Fruit fly (Drosophila melanogaster) whole organism, embryonic: ENCODE measurements around the gene alpha-Man-IIb.

Experiments
- Awh ChIP-seq: fragments of 200-800 bp; sonication (Bioruptor generic); IDR thresholded peaks from 2 replicates; pipeline ENCODE4, ENCODE4 v1.3.6; 2022; ENCODE audit warnings: missing biosample characterization, missing genetic modification characterization
- BEAF-32 ChIP-seq: fragments of 200-800 bp; sonication (Bioruptor generic); optimal IDR thresholded peaks from 3 replicates; lab custom pipeline; 2017; ENCODE audit warnings: missing biosample characterization, missing genetic modification characterization, mild to moderate bottlenecking, moderate library complexity, missing genetic modification reagents
- CG11247 ChIP-seq: fragments of 200-800 bp; sonication (Bioruptor generic); IDR thresholded peaks from 2 replicates; pipeline ENCODE4 v1.3.6; 2022; ENCODE audit warnings: missing biosample characterization, missing genetic modification characterization
- CG11398 ChIP-seq: fragments of 200-800 bp; sonication (Bioruptor generic); optimal IDR thresholded peaks from 2 replicates; lab custom pipeline; 2016; ENCODE audit warnings: missing biosample characterization, missing genetic modification characterization
- CG11560 ChIP-seq: fragments of 200-800 bp; sonication (Bioruptor generic); IDR thresholded peaks from 3 replicates; pipeline ENCODE4 v1.3.6; 2022; ENCODE audit warnings: missing biosample characterization, missing genetic modification characterization
- CG1233 ChIP-seq: fragments of 200-800 bp; sonication (Bioruptor generic); optimal IDR thresholded peaks from 4 replicates; lab custom pipeline; 2018; ENCODE audit warnings: missing biosample characterization, mild to moderate bottlenecking, missing genetic modification characterization
- CG13123 ChIP-seq: fragments of 200-800 bp; sonication (Bioruptor generic); optimal IDR thresholded peaks from 2 replicates; lab custom pipeline; 2016; ENCODE audit warnings: missing biosample characterization, missing genetic modification characterization
- CG13624 ChIP-seq: fragments of 200-800 bp; sonication (Bioruptor generic); optimal IDR thresholded peaks from 2 replicates; lab custom pipeline; 2016; ENCODE audit warnings: missing biosample characterization, missing genetic modification characterization
- CG13775 ChIP-seq: fragments of 200-800 bp; sonication (Bioruptor generic); optimal IDR thresholded peaks from 3 replicates; lab custom pipeline; 2017; ENCODE audit warnings: missing biosample characterization, mild to moderate bottlenecking, missing genetic modification characterization
- CG17361 ChIP-seq: fragments of 200-800 bp; sonication (Bioruptor generic); IDR thresholded peaks from 3 replicates; pipeline ENCODE4 v1.3.6; 2022; ENCODE audit warnings: missing biosample characterization, missing genetic modification characterization
- CG17912 ChIP-seq: fragments of 200-800 bp; sonication (Bioruptor generic); optimal IDR thresholded peaks from 2 replicates; lab custom pipeline; 2018; ENCODE audit warnings: missing biosample characterization, mild to moderate bottlenecking, missing genetic modification characterization
- CG3065 ChIP-seq: fragments of 200-800 bp; sonication (Bioruptor generic); optimal IDR thresholded peaks from 2 replicates; lab custom pipeline; 2016; ENCODE audit warnings: missing biosample characterization, missing genetic modification characterization
- CG32532 ChIP-seq: fragments of 200-800 bp; sonication (Bioruptor generic); IDR thresholded peaks from 2 replicates; pipeline ENCODE4 v1.3.6; 2022; ENCODE audit warnings: missing biosample characterization, missing genetic modification characterization
- CG32767 ChIP-seq: fragments of 200-800 bp; sonication (Bioruptor generic); IDR thresholded peaks from 2 replicates; pipeline ENCODE4 v1.3.6; 2022; ENCODE audit warnings: missing biosample characterization, missing genetic modification characterization
- CG3847 ChIP-seq: fragments of 200-800 bp; sonication (Bioruptor generic); IDR thresholded peaks from 2 replicates; pipeline ENCODE4 v1.3.6; 2022; ENCODE audit warnings: missing biosample characterization, missing genetic modification characterization
- CG3995 ChIP-seq: fragments of 200-800 bp; sonication (Bioruptor generic); optimal IDR thresholded peaks from 3 replicates; lab custom pipeline; 2016; ENCODE audit warnings: missing biosample characterization, missing genetic modification characterization
- CG4328 ChIP-seq: fragments of 200-800 bp; sonication (Bioruptor generic); optimal IDR thresholded peaks from 3 replicates; lab custom pipeline; 2017; ENCODE audit warnings: missing biosample characterization, missing genetic modification reagents, missing genetic modification characterization
- CG4820 ChIP-seq: fragments of 200-800 bp; sonication (Bioruptor generic); optimal IDR thresholded peaks from 3 replicates; lab custom pipeline; 2016; ENCODE audit warnings: missing biosample characterization, missing genetic modification characterization
- CG6689 ChIP-seq: fragments of 200-800 bp; sonication (Bioruptor generic); IDR thresholded peaks from 2 replicates; pipeline ENCODE4 v1.3.6; 2022; ENCODE audit warnings: missing biosample characterization, missing genetic modification characterization
- CG8765 ChIP-seq: fragments of 200-800 bp; sonication (Bioruptor generic); IDR thresholded peaks from 2 replicates; pipeline ENCODE4 v1.3.6; 2022; ENCODE audit warnings: missing biosample characterization, missing genetic modification characterization
- CG9215 ChIP-seq: fragments of 200-800 bp; sonication (Bioruptor generic); IDR thresholded peaks from 2 replicates; pipeline ENCODE4 v1.3.6; 2022; ENCODE audit warnings: missing biosample characterization, missing genetic modification characterization
- CTCF ChIP-seq: fragments of 200-800 bp; sonication (Bioruptor generic); optimal IDR thresholded peaks from 2 replicates; lab custom pipeline; 2017; ENCODE audit warnings: missing biosample characterization, mild to moderate bottlenecking, missing genetic modification characterization, moderate library complexity
- E2f1 ChIP-seq: fragments of 200-800 bp; sonication (Bioruptor generic); IDR thresholded peaks from 2 replicates; pipeline ENCODE4 v1.3.6; 2022; ENCODE audit warnings: missing biosample characterization, missing genetic modification characterization
- Eip74EF ChIP-seq, 2 experiments: fragments of 200-800 bp in 1 of 2; fragments of >200 bp in 1 of 2; sonication (Bioruptor generic) in 1 of 2; optimal IDR thresholded peaks; 2 replicates each; lab custom pipeline; 2017 to 2019; ENCODE audit warnings: missing biosample characterization in 2 of 2, missing genetic modification characterization in 2 of 2, mild to moderate bottlenecking in 1 of 2, moderate library complexity in 1 of 2
- Elba2 ChIP-seq: fragments of 200-800 bp; sonication (Bioruptor generic); optimal IDR thresholded peaks from 3 replicates; lab custom pipeline; 2016; ENCODE audit warnings: missing biosample characterization, missing genetic modification characterization
- Gug ChIP-seq: fragments of 200-800 bp; sonication (Bioruptor generic); IDR thresholded peaks from 4 replicates; pipeline ENCODE4 v1.3.6; 2022; ENCODE audit warnings: missing biosample characterization, missing genetic modification characterization
- MESR4 ChIP-seq: fragments of 200-800 bp; sonication (Bioruptor generic); optimal IDR thresholded peaks from 2 replicates; lab custom pipeline; 2018; ENCODE audit warnings: missing biosample characterization, mild to moderate bottlenecking, missing genetic modification characterization, moderate library complexity
- NFAT ChIP-seq: fragments of 200-800 bp; sonication (Bioruptor generic); IDR thresholded peaks from 2 replicates; pipeline ENCODE4 v1.3.6; 2022; ENCODE audit warnings: missing biosample characterization, missing genetic modification characterization
- Ptx1 ChIP-seq: fragments of 200-800 bp; sonication (Bioruptor generic); IDR thresholded peaks from 2 replicates; pipeline ENCODE4 v1.3.6; 2022; ENCODE audit warnings: missing biosample characterization, missing genetic modification characterization
- Sry-δ ChIP-seq: fragments of 200-800 bp; sonication (Bioruptor generic); optimal IDR thresholded peaks from 2 replicates; lab custom pipeline; 2016; ENCODE audit warnings: missing biosample characterization, missing genetic modification characterization
- Trl ChIP-seq, 3 experiments: fragments of >200 bp in 2 of 3; fragments of 200-800 bp in 1 of 3; sonication (Bioruptor generic) in 1 of 3; optimal IDR thresholded peaks; 2 replicates in 1 of 3; 3 replicates in 2 of 3; lab custom pipeline; 2016 to 2017; ENCODE audit warnings: missing biosample characterization in 1 of 3, missing genetic modification characterization in 1 of 3
- ara ChIP-seq: fragments of 200-800 bp; sonication (Bioruptor generic); IDR thresholded peaks from 2 replicates; pipeline ENCODE4 v1.3.6; 2022; ENCODE audit warnings: missing biosample characterization, missing genetic modification characterization
- bbx ChIP-seq: fragments of 200-800 bp; sonication (Bioruptor generic); IDR thresholded peaks from 2 replicates; pipeline ENCODE4 v1.3.6; 2022; ENCODE audit warnings: missing biosample characterization, missing genetic modification characterization; ENCODE audit not compliant: partially characterized antibody
- bsh ChIP-seq, 2 experiments: fragments of 200-800 bp; sonication (Bioruptor generic); optimal IDR thresholded peaks; 2 replicates each; lab custom pipeline; 2017 to 2018; ENCODE audit warnings: mild to moderate bottlenecking in 2 of 2, missing biosample characterization in 2 of 2, missing genetic modification characterization in 2 of 2, moderate library complexity in 1 of 2
- chn ChIP-seq: fragments of 200-800 bp; sonication (Bioruptor generic); optimal IDR thresholded peaks from 2 replicates; lab custom pipeline; 2016; ENCODE audit warnings: missing biosample characterization, missing genetic modification characterization
- danr ChIP-seq: fragments of 200-800 bp; sonication (Bioruptor generic); IDR thresholded peaks from 2 replicates; pipeline ENCODE4 v1.3.6; 2022; ENCODE audit warnings: missing biosample characterization, missing genetic modification characterization
- dimm ChIP-seq: fragments of 200-800 bp; sonication (Bioruptor generic); IDR thresholded peaks from 2 replicates; pipeline ENCODE4 v1.3.6; 2022; ENCODE audit warnings: missing biosample characterization, missing genetic modification characterization
- eve ChIP-seq, 2 experiments: fragments of >200 bp; optimal IDR thresholded peaks; 2 replicates each; lab custom pipeline; 2017; ENCODE audit warnings: missing biosample characterization in 2 of 2, missing genetic modification characterization in 2 of 2
- fd96Cb ChIP-seq: fragments of 200-800 bp; sonication (Bioruptor generic); optimal IDR thresholded peaks from 2 replicates; lab custom pipeline; 2018; ENCODE audit warnings: missing biosample characterization, mild to moderate bottlenecking, missing genetic modification characterization, moderate library complexity
- insv ChIP-seq, 2 experiments: fragments of 200-800 bp; sonication (Bioruptor generic); optimal IDR thresholded peaks; 3 replicates each; lab custom pipeline; 2016 to 2018; ENCODE audit warnings: missing biosample characterization in 2 of 2, missing genetic modification characterization in 2 of 2
- inv ChIP-seq: fragments of 200-800 bp; sonication (Bioruptor generic); IDR thresholded peaks from 2 replicates; pipeline ENCODE4 v1.3.6; 2022; ENCODE audit warnings: missing biosample characterization, missing genetic modification characterization; ENCODE audit not compliant: partially characterized antibody
- kah ChIP-seq: fragments of 200-800 bp; sonication (Bioruptor generic); optimal IDR thresholded peaks from 2 replicates; lab custom pipeline; 2018; ENCODE audit warnings: missing biosample characterization, mild to moderate bottlenecking, missing genetic modification characterization
- lola ChIP-seq, 3 experiments: fragments of >200 bp in 2 of 3; fragments of 200-800 bp in 1 of 3; sonication (Bioruptor generic) in 1 of 3; optimal IDR thresholded peaks; 2 replicates each; lab custom pipeline; 2017 to 2019; ENCODE audit warnings: missing biosample characterization in 3 of 3, missing genetic modification characterization in 3 of 3, mild to moderate bottlenecking in 1 of 3, moderate library complexity in 1 of 3
- lov ChIP-seq, 2 experiments: fragments of 200-800 bp in 1 of 2; fragments of >200 bp in 1 of 2; sonication (Bioruptor generic) in 1 of 2; IDR thresholded peaks in 1 of 2; optimal IDR thresholded peaks in 1 of 2; 2 replicates in 1 of 2; 3 replicates in 1 of 2; pipeline versions ENCODE4 v1.3.6 to Lab custom; 2017 to 2022; ENCODE audit warnings: missing biosample characterization in 1 of 2, missing genetic modification characterization in 1 of 2
- mam ChIP-seq: fragments of 200-800 bp; sonication (Bioruptor generic); optimal IDR thresholded peaks from 3 replicates; lab custom pipeline; 2016; ENCODE audit warnings: missing biosample characterization, missing genetic modification characterization
- onecut ChIP-seq: fragments of 200-800 bp; sonication (Bioruptor generic); IDR thresholded peaks from 2 replicates; pipeline ENCODE4 v1.3.6; 2022; ENCODE audit warnings: missing biosample characterization, missing genetic modification characterization
- slou ChIP-seq: fragments of 200-800 bp; sonication (Bioruptor generic); optimal IDR thresholded peaks from 3 replicates; lab custom pipeline; 2016; ENCODE audit warnings: missing biosample characterization, missing genetic modification characterization
- tup ChIP-seq: fragments of 200-800 bp; sonication (Bioruptor generic); optimal IDR thresholded peaks from 2 replicates; lab custom pipeline; 2016; ENCODE audit warnings: missing biosample characterization, mild to moderate bottlenecking, missing genetic modification characterization, moderate library complexity
- vnd ChIP-seq: fragments of 200-800 bp; sonication (Bioruptor generic); IDR thresholded peaks from 3 replicates; pipeline ENCODE4 v1.3.6; 2022; ENCODE audit warnings: missing biosample characterization, missing genetic modification characterization; ENCODE audit not compliant: partially characterized antibody
- zen ChIP-seq: fragments of 200-800 bp; sonication (Bioruptor generic); optimal IDR thresholded peaks from 3 replicates; lab custom pipeline; 2018; ENCODE audit warnings: missing biosample characterization, mild to moderate bottlenecking, missing genetic modification characterization, moderate library complexity

alpha-Man-IIb gene

DNA sequence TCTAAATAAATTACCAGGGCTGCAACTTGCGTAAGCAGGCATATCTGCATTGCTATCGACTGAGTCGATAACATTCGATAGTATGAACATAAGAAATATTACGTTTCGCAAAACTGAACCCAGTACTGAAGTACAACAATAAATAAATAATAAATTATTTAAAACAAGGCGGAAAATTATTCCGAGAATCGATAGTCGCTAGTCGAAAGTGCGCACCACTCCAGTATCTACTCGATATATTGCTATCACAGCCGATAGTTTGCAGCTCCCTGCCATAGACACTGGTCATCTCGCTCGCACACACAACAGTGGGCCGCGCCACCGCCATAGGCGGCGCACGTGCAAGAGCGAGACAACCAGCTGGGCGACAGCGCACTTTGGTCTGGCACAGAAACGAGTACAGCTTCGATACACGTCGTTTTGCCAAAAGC is 10.7 kb upstream of the alpha-Man-IIb start, which contains the start of gene nsl1 (continued):
- TF ChIP-seq zen (tag; lab: Kevin White, UChicago), result peak; percentile 72
- peak; percentile 97 for TF ChIP-seq inv (GFP tag; lab: Robert Waterston, UW)
- TF ChIP-seq CG3995 (GFP tag; lab: Kevin White, UChicago), result peak; percentile 65
- TF ChIP-seq CG32767, result peak; percentile 41; the same call in 1 of the 2 replicates
- peak; percentile 33 for TF ChIP-seq CG13775 (GFP tag; lab: Kevin White, UChicago)
- no peak for TF ChIP-seq CG11398
- no peak for TF ChIP-seq CG4328 (GFP tag; lab: Kevin White, UChicago)
- TF ChIP-seq mam (GFP tag; lab: Kevin White, UChicago), result peak; percentile 30
- TF ChIP-seq bbx (GFP tag; lab: Robert Waterston, UW), result peak; percentile 96
- no peak for TF ChIP-seq eve (GFP tag; optimal IDR thresholded peaks at IDR 0.05; lab: Kevin White, UChicago)
- TF ChIP-seq CG8765 (GFP tag; lab: Robert Waterston, UW), result peak; percentile 69
- TF ChIP-seq dimm (GFP tag; lab: Robert Waterston, UW), result no peak
- peak; percentile 40 for TF ChIP-seq CG13624 (GFP tag; lab: Kevin White, UChicago)
- TF ChIP-seq bsh (GFP tag; optimal IDR thresholded peaks at IDR 0.05; lab: Kevin White, UChicago), result peak in 1 of 2 experiments; percentile 31
- TF ChIP-seq kah (GFP tag; lab: Kevin White, UChicago), result no peak
- TF ChIP-seq CG17912 (GFP tag; lab: Kevin White, UChicago), result no peak
- no peak for TF ChIP-seq CG11247
- peak; percentile 97 for TF ChIP-seq CG11560
- no peak for TF ChIP-seq lov (optimal IDR thresholded peaks at IDR 0.05; lab: Kevin White, UChicago)
- TF ChIP-seq lov (GFP tag; IDR thresholded peaks at IDR 0.05; lab: Robert Waterston, UW), result 0 out of 3 replicates have a peak, but pooled peaks have one; percentile 5
- peak; percentile 77 for TF ChIP-seq chn
- no peak for TF ChIP-seq danr (GFP tag; lab: Robert Waterston, UW)
- TF ChIP-seq onecut (GFP tag; lab: Robert Waterston, UW), result peak; percentile 14; the same call in 1 of the 2 replicates
- TF ChIP-seq Sry-δ (GFP tag; lab: Kevin White, UChicago), result peak; percentile 85
- TF ChIP-seq Trl (optimal IDR thresholded peaks at IDR 0.05; lab: Kevin White, UChicago), result no peak
- no peak for TF ChIP-seq Trl (GFP tag; optimal IDR thresholded peaks at IDR 0.05; lab: Kevin White, UChicago)
- peak; percentile 48 for TF ChIP-seq E2f1 (GFP tag; lab: Robert Waterston, UW)
- TF ChIP-seq CTCF (GFP tag; lab: Kevin White, UChicago), result peak; percentile 47
- TF ChIP-seq CG1233, result peak; percentile 11
- peak; percentile 98 for TF ChIP-seq vnd (GFP tag; lab: Robert Waterston, UW)
- TF ChIP-seq Eip74EF (GFP tag; optimal IDR thresholded peaks at IDR 0.05; lab: Kevin White, UChicago), result no peak
- TF ChIP-seq CG3847, result peak; percentile 62
- TF ChIP-seq Elba2 (GFP tag; lab: Kevin White, UChicago), result peak; percentile 19
- TF ChIP-seq MESR4 (GFP tag; lab: Kevin White, UChicago), result peak; percentile 23
- TF ChIP-seq lola (GFP tag; optimal IDR thresholded peaks at IDR 0.05; lab: Kevin White, UChicago), result peak in 1 of 3 experiments; percentile 25
- peak; percentile 14 for TF ChIP-seq CG4820 (GFP tag; lab: Kevin White, UChicago)
- TF ChIP-seq Gug, result peak; percentile 27; the same call in 1 of the 4 replicates
- peak; percentile 56 for TF ChIP-seq CG32532
- TF ChIP-seq Ptx1 (GFP tag; lab: Robert Waterston, UW), result peak; percentile 37; the same call in 1 of the 2 replicates
- TF ChIP-seq Awh (GFP tag; lab: Robert Waterston, UW), result peak; percentile 24; the same call in 1 of the 2 replicates
- TF ChIP-seq CG6689 (GFP tag; lab: Robert Waterston, UW), result peak; percentile 47; the same call in 1 of the 2 replicates
- TF ChIP-seq slou, result peak; percentile 7
- TF ChIP-seq CG9215 (GFP tag; lab: Robert Waterston, UW), result peak; percentile 48
- TF ChIP-seq fd96Cb (tag; lab: Kevin White, UChicago), result no peak
- peak; percentile 16 for TF ChIP-seq CG3065 (GFP tag; lab: Kevin White, UChicago)
- TF ChIP-seq ara, result peak; percentile 25; the same call in 1 of the 2 replicates
- no peak for TF ChIP-seq CG13123
- TF ChIP-seq BEAF-32, result peak; percentile 99
- TF ChIP-seq insv (GFP tag; optimal IDR thresholded peaks at IDR 0.05; lab: Kevin White, UChicago), result peak in 1 of 2 experiments; percentile 17
- no peak for TF ChIP-seq NFAT (GFP tag; lab: Robert Waterston, UW)
- TF ChIP-seq tup (GFP tag; lab: Kevin White, UChicago), result peak; percentile 54
- TF ChIP-seq CG17361 (GFP tag; lab: Robert Waterston, UW), result peak; percentile 44; the same call in 2 of the 3 replicates
